Worm (Caenorhabditis elegans) whole organism, midembryonic: ENCODE data around the gene srh-204.

ENCODE experiments used
- T22C8.4 ChIP-seq: fragments of 200-800 bp; sonication (Bioruptor generic); IDR thresholded peaks from 2 replicates; pipeline ENCODE4 v1.3.6; 2022; ENCODE audit warnings: missing genetic modification characterization, missing compliant biosample characterization
- cog-1 ChIP-seq: sonication (generic microtip); optimal IDR thresholded peaks from 2 replicates; lab custom pipeline; 2016; ENCODE audit warnings: missing genetic modification characterization, missing compliant biosample characterization
- flt-1 ChIP-seq: fragments of 200-800 bp; sonication (Bioruptor generic); IDR thresholded peaks from 2 replicates; pipeline ENCODE4 v1.3.6; 2022; ENCODE audit warnings: missing genetic modification characterization, missing compliant biosample characterization
- klf-2 ChIP-seq: fragments of 200-800 bp; sonication (Bioruptor generic); conservative IDR thresholded peaks from 2 replicates; pipeline ENCODE4 v1.3.6; 2022; ENCODE audit warnings: missing genetic modification reagents, missing genetic modification characterization, missing compliant biosample characterization
- med-1 ChIP-seq: sonication (generic microtip); optimal IDR thresholded peaks from 2 replicates; lab custom pipeline; 2017; ENCODE audit warnings: missing genetic modification characterization, mild to moderate bottlenecking, missing compliant biosample characterization, antibody characterized with exemption, missing genetic modification reagents; ENCODE audit not compliant: insufficient read depth
- ref-1 ChIP-seq: fragments of 200-800 bp; sonication (Bioruptor generic); conservative IDR thresholded peaks from 2 replicates; pipeline ENCODE4 v1.3.6; 2022; ENCODE audit warnings: missing genetic modification reagents, missing genetic modification characterization, missing compliant biosample characterization
- tab-1 ChIP-seq: fragments of 200-800 bp; sonication (Bioruptor generic); IDR thresholded peaks from 2 replicates; pipeline ENCODE4 v1.3.6; 2022; ENCODE audit warnings: missing genetic modification characterization, missing compliant biosample characterization
- ztf-23 ChIP-seq: fragments of 200-800 bp; sonication (Bioruptor generic); IDR thresholded peaks from 2 replicates; pipeline ENCODE4 v1.3.6; 2022; ENCODE audit warnings: missing genetic modification reagents, missing genetic modification characterization, missing compliant biosample characterization
- ztf-29 ChIP-seq: fragments of 200-800 bp; sonication (Bioruptor generic); IDR thresholded peaks from 2 replicates; pipeline ENCODE4 v1.3.6; 2022; ENCODE audit warnings: missing genetic modification reagents, missing genetic modification characterization, missing compliant biosample characterization

DNA sequence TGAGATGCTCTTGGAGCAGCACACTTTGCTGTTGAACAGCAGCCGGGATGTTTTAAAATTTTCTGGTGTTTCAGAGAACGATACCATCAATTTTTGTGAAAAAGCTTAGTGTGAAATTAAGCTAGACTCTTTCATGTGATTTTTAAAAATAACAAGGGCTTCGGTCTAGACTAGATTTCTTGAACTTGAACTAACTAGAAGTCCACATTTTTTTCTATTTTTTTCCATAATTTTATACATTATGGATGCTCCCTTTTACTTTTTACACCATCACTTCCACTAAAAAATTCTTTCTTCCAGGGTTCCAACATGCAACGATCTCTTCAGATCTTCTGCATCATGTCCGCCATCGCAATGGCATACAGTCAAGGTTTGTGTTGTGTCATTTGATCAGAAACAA lies 4.1 kb downstream of the srh-204 start, which contains the start of gene nlp-13:
- TF ChIP-seq cog-1 (tag; lab: Kevin White, UChicago) (no peak), ztf-29 (no peak), tab-1 (no peak), klf-2 (no peak), flt-1 (GFP tag; lab: Robert Waterston, UW) (no peak), ztf-23 (GFP tag; lab: Robert Waterston, UW) (no peak), T22C8.4 (GFP tag; lab: Robert Waterston, UW) (no peak), ref-1 (GFP tag; lab: Robert Waterston, UW) (no peak), med-1 (GFP tag; lab: Kevin White, UChicago) (no peak)
